Fruit fly (Drosophila melanogaster): ENCODE data around the gene Hex-t1.

Hex-t1 gene

DNA sequence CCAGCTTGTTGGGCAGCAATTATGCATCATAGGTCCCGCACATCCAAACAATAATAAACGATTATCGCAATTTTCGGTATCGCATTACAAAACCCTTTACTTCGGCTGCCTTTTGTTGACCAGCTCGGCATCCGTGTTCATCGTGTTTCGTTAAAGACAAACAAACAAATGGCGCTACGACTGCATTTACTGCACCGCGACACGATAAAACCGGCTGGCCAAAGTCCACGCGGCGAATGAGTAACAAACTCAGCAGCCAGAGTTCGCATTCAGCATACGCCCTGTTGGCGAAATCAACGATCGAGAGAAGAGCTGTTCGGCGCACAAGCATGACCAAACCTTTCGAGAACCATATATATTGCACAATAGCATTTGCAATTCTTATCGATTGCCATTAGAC is 15.5 kb downstream of the Hex-t1 start (continued):
- TF ChIP-seq achi (GFP tag; optimal IDR thresholded peaks at IDR 0.05) (no peak), Eip75B (GFP tag; optimal IDR thresholded peaks at IDR 0.05) (no peak), Gug (GFP tag; IDR thresholded peaks at IDR 0.05) (no peak), CG11762 (GFP tag; optimal IDR thresholded peaks at IDR 0.05; ENCODE audit: insufficient read depth) (peak; percentile 2), Met (GFP tag; optimal IDR thresholded peaks at IDR 0.05) (no peak), CG6792 (GFP tag; optimal IDR thresholded peaks at IDR 0.05) (no peak), fd85E (GFP tag; optimal IDR thresholded peaks at IDR 0.05) (no peak), dsx (GFP tag; optimal IDR thresholded peaks at IDR 0.05; ENCODE audit: poor library complexity, severe bottlenecking) (no peak), lz (GFP tag; optimal IDR thresholded peaks at IDR 0.05) (no peak), CG11294 (GFP tag; IDR thresholded peaks at IDR 0.05) (no peak), CG8119 (GFP tag; IDR thresholded peaks at IDR 0.05) (peak; percentile 48; the same call in 2 of the 3 replicates), Lpt (GFP tag; optimal IDR thresholded peaks at IDR 0.05) (peak; percentile 39), Hr38 (GFP tag; optimal IDR thresholded peaks at IDR 0.05) (no peak), CG10631 (GFP tag; optimal IDR thresholded peaks at IDR 0.05) (no peak), salr (GFP tag; optimal IDR thresholded peaks at IDR 0.05) (no peak), vri (GFP tag; optimal IDR thresholded peaks at IDR 0.05) (peak; percentile 40), net (GFP tag; optimal IDR thresholded peaks at IDR 0.05) (peak; percentile 69), Eip93F (GFP tag; optimal IDR thresholded peaks at IDR 0.05) (peak; percentile 66), CG6163 (GFP tag; IDR thresholded peaks at IDR 0.05) (0 out of 3 replicates have a peak, but pooled peaks have one; percentile 26), Sox15 (GFP tag; optimal IDR thresholded peaks at IDR 0.05) (no peak), CG3919 (GFP tag; optimal IDR thresholded peaks at IDR 0.05) (peak; percentile 45), CG32006 (GFP tag; optimal IDR thresholded peaks at IDR 0.05) (peak; percentile 8), CG34406 (GFP tag; optimal IDR thresholded peaks at IDR 0.05) (no peak), CG6854 (GFP tag; optimal IDR thresholded peaks at IDR 0.05) (peak; percentile 73), CG9139 (GFP tag; optimal IDR thresholded peaks at IDR 0.05) (peak; percentile 39), CG4318 (GFP tag; optimal IDR thresholded peaks at IDR 0.05) (no peak), pdm3 (GFP tag; optimal IDR thresholded peaks at IDR 0.05) (no peak), CG1621 (tag; optimal IDR thresholded peaks at IDR 0.05) (no peak), Smox (GFP tag; optimal IDR thresholded peaks at IDR 0.05) (no peak), CG3032 (tag; optimal IDR thresholded peaks at IDR 0.05) (no peak), CG6276 (GFP tag; optimal IDR thresholded peaks at IDR 0.05) (peak; percentile 74)

DNA sequence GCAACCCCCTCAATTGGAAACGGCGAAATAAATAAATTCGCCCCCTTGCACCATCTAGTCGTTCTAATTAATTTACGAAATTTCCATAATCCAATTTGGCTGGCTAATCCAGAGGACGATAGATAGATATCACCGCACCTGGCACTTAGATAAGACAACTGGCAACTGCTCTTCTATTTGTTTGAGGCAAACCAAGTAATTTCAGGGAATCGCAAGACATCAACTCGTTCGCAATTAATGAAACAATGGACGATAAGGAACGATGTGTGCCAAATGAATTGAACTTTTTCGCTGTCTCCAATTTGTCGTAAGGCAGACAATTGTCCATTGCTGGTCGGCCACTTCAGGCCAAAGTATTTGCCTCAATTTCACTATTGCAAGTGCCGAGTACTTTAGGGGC is 16.2 kb downstream of the Hex-t1 start:
- TF ChIP-seq Ets21C (GFP tag; optimal IDR thresholded peaks at IDR 0.05) (no peak), CG11902 (GFP tag; optimal IDR thresholded peaks at IDR 0.05) (no peak), Blimp-1 (GFP tag; optimal IDR thresholded peaks at IDR 0.05) (no peak), net (GFP tag; optimal IDR thresholded peaks at IDR 0.05) (no peak), CG4318 (GFP tag; optimal IDR thresholded peaks at IDR 0.05) (no peak), Hr4 (GFP tag; optimal IDR thresholded peaks at IDR 0.05) (no peak), Smox (GFP tag; optimal IDR thresholded peaks at IDR 0.05) (no peak), CG11294 (GFP tag; IDR thresholded peaks at IDR 0.05) (no peak), CG9139 (GFP tag; optimal IDR thresholded peaks at IDR 0.05) (no peak), CG16779 (tag; optimal IDR thresholded peaks at IDR 0.05) (no peak), CG10631 (GFP tag; optimal IDR thresholded peaks at IDR 0.05) (no peak), Eip93F (GFP tag; optimal IDR thresholded peaks at IDR 0.05) (no peak), Sox14 (GFP tag; optimal IDR thresholded peaks at IDR 0.05) (no peak), fd85E (GFP tag; optimal IDR thresholded peaks at IDR 0.05) (no peak), CG6792 (GFP tag; optimal IDR thresholded peaks at IDR 0.05) (no peak), CG15336 (GFP tag; IDR thresholded peaks at IDR 0.05) (no peak), esn (GFP tag; optimal IDR thresholded peaks at IDR 0.05) (no peak), fd59A (GFP tag; optimal IDR thresholded peaks at IDR 0.05) (no peak), CG31627 (GFP tag; optimal IDR thresholded peaks at IDR 0.05) (no peak)
